Worm (Caenorhabditis elegans) whole organism, young adult: ENCODE measurements around the gene cutl-28.

Experiments
- F37B4.10 ChIP-seq: fragments of 200-800 bp; sonication (Bioruptor generic); IDR thresholded peaks from 2 replicates; pipeline ENCODE4 v1.3.6; 2022; ENCODE audit warnings: missing genetic modification characterization, missing compliant biosample characterization
- K11D2.4 ChIP-seq: fragments of 200-800 bp; sonication (Bioruptor generic); IDR thresholded peaks from 2 replicates; pipeline ENCODE4 v1.3.6; 2022; ENCODE audit warnings: missing genetic modification reagents, missing genetic modification characterization, missing compliant biosample characterization
- aptf-3 ChIP-seq: fragments of 200-800 bp; sonication (Bioruptor generic); IDR thresholded peaks from 2 replicates; pipeline ENCODE4 v1.3.6; 2022; ENCODE audit warnings: missing genetic modification characterization, missing compliant biosample characterization

ce11 chrIV:736447-736846, 52.1 kb downstream of the cutl-28 start, which contains the start of gene kvs-5:
- no peak for TF ChIP-seq F37B4.10 (GFP tag; lab: Robert Waterston, UW)
- TF ChIP-seq K11D2.4: no peak
- no peak for TF ChIP-seq aptf-3 (GFP tag; lab: Robert Waterston, UW)
